Fruit fly (Drosophila melanogaster): ENCODE data around the gene Met.

Gene Met

DNA sequence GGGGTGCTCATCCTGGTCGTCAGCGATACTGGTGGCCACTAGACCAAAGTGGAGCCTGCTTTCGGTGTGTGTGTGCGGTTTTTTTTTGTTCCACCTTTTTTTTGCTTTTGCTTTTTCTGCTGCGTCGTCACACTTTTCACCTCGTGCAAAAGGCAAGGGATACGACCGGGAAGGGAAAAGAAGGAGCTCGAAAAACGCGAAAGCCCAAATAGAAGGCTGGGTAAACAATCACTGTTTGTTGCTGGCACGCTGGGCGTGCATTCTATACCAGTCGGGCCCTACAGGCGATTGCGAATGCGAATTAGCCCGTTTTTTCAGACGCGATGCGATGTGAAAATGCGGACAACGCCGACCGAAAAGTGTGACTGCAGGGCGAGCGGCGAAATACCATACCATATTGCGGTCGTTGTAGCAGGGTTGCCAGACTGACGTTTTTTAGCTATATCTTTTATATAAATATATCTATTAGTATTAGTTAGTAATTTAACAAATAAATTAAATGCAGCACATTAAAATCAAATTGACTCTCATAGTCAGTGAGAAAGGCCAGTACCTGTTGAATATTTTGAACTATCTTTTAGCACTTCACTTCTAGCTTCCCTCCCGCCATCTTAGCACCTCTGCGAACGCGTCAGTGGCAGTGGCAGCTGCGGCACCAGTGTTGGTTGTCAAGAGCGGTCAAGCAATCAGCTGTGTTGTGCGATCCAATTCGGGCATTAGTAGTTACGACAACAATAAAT lies 45.8 kb upstream of the Met start, which contains the start of the genes Polr2A and CG11699:
TSS of gene Polr2A (minus strand) at position 371 of the 740 bp plus-strand sequence.
TSS of gene CG11699 (plus strand) at position 666 of the 740 bp plus-strand sequence.
- TF ChIP-seq CG17328 (GFP tag; IDR thresholded peaks at IDR 0.05) (no peak), CG7786 (GFP tag; optimal IDR thresholded peaks at IDR 0.05) (no peak), wdn (GFP tag; IDR thresholded peaks at IDR 0.05) (no peak), pfk (GFP tag; optimal IDR thresholded peaks at IDR 0.05) (no peak), CG10565 (GFP tag; optimal IDR thresholded peaks at IDR 0.05) (no peak), trh (GFP tag; optimal IDR thresholded peaks at IDR 0.05) (no peak), CG1792 (GFP tag; optimal IDR thresholded peaks at IDR 0.05) (no peak), D19B (GFP tag; optimal IDR thresholded peaks at IDR 0.05) (no peak), CG7928 (GFP tag; optimal IDR thresholded peaks at IDR 0.05) (no peak), vnd (GFP tag; IDR thresholded peaks at IDR 0.05; ENCODE audit: partially characterized antibody) (no peak), CG11093 (GFP tag; IDR thresholded peaks at IDR 0.05) (no peak), CG8290 (GFP tag; optimal IDR thresholded peaks at IDR 0.05) (peak; percentile 25), CG8290 (tag; optimal IDR thresholded peaks at IDR 0.05) (peak in 1 of 2 experiments; percentile 24), CG11456 (GFP tag; IDR thresholded peaks at IDR 0.05) (no peak), peb (GFP tag; IDR thresholded peaks at IDR 0.05) (no peak), CG10209 (GFP tag; optimal IDR thresholded peaks at IDR 0.05) (no peak), ERR (GFP tag; optimal IDR thresholded peaks at IDR 0.05) (no peak), cad (GFP tag; optimal IDR thresholded peaks at IDR 0.05) (no peak), Hr78 (GFP tag; optimal IDR thresholded peaks at IDR 0.05) (no peak), Bteb2 (GFP tag; optimal IDR thresholded peaks at IDR 0.05) (no peak), E2f2 (GFP tag; IDR thresholded peaks at IDR 0.05) (peak; percentile 56), wor (GFP tag; IDR thresholded peaks at IDR 0.05) (no peak), lab (GFP tag; optimal IDR thresholded peaks at IDR 0.05) (no peak), luna (GFP tag; optimal IDR thresholded peaks at IDR 0.05) (no peak), sd (tag; optimal IDR thresholded peaks at IDR 0.05) (no peak), CG15269 (tag; optimal IDR thresholded peaks at IDR 0.05) (no peak), CG15479 (GFP tag; optimal IDR thresholded peaks at IDR 0.05) (peak; percentile 36), CG15011 (GFP tag; optimal IDR thresholded peaks at IDR 0.05) (no peak), CG12659 (GFP tag; optimal IDR thresholded peaks at IDR 0.05) (peak; percentile 69), CG9215 (GFP tag; IDR thresholded peaks at IDR 0.05) (peak; percentile 33), MBD-R2 (GFP tag; IDR thresholded peaks at IDR 0.05) (peak; percentile 81), Ptx1 (GFP tag; IDR thresholded peaks at IDR 0.05) (peak; percentile 36; the same call in 1 of the 2 replicates), oc (tag; optimal IDR thresholded peaks at IDR 0.05) (no peak), ci (GFP tag; IDR thresholded peaks at IDR 0.05) (no peak), CG3847 (GFP tag; IDR thresholded peaks at IDR 0.05) (peak; percentile 67), Nf-YB (GFP tag; optimal IDR thresholded peaks at IDR 0.05) (peak; percentile 5), HLH54F (GFP tag; optimal IDR thresholded peaks at IDR 0.05) (no peak), ham (GFP tag; IDR thresholded peaks at IDR 0.05) (no peak), PHDP (tag; optimal IDR thresholded peaks at IDR 0.05) (no peak), Oaz (GFP tag; IDR thresholded peaks at IDR 0.05) (no peak), Hsf (GFP tag; optimal IDR thresholded peaks at IDR 0.05) (no peak), Ets65A (GFP tag) (peak; percentile 81), gcm (GFP tag; optimal IDR thresholded peaks at IDR 0.05) (no peak), ab (GFP tag; optimal IDR thresholded peaks at IDR 0.05) (no peak), da (GFP tag; optimal IDR thresholded peaks at IDR 0.05) (no peak), tap (tag; optimal IDR thresholded peaks at IDR 0.05) (no peak), CG7963 (GFP tag; IDR thresholded peaks at IDR 0.05; ENCODE audit: partially characterized antibody) (no peak), Scr (GFP tag; IDR thresholded peaks at IDR 0.05; ENCODE audit: partially characterized antibody) (no peak), Ssrp (tag; optimal IDR thresholded peaks at IDR 0.05) (peak; percentile 12), CG4404 (GFP tag; IDR thresholded peaks at IDR 0.05) (peak; percentile 25; the same call in 1 of the 2 replicates), Lhr (GFP tag; optimal IDR thresholded peaks at IDR 0.05) (peak; percentile 42)
